Fruit fly (Drosophila melanogaster) whole organism, adult: Measurements from ENCODE around the gene GstT4.

Experiments used
- CG12768 ChIP-seq: fragments of 200-800 bp; sonication (Bioruptor generic); optimal IDR thresholded peaks from 2 replicates; lab custom pipeline; 2017; ENCODE audit warnings: missing biosample characterization, missing genetic modification characterization, mild to moderate bottlenecking, moderate library complexity, missing genetic modification reagents
- CG1620 ChIP-seq: fragments of 200-800 bp; sonication (Bioruptor generic); optimal IDR thresholded peaks from 2 replicates; lab custom pipeline; 2016; ENCODE audit warnings: missing biosample characterization, missing genetic modification characterization
- CG33017 ChIP-seq: fragments of 200-800 bp; sonication (Bioruptor generic); optimal IDR thresholded peaks from 2 replicates; lab custom pipeline; 2018; ENCODE audit warnings: missing biosample characterization, mild to moderate bottlenecking, missing genetic modification characterization, moderate library complexity
- Mnt ChIP-seq: fragments of 200-800 bp; sonication (Bioruptor generic); optimal IDR thresholded peaks from 2 replicates; lab custom pipeline; 2016; ENCODE audit warnings: missing biosample characterization, mild to moderate bottlenecking, missing genetic modification characterization
- cic ChIP-seq: fragments of 200-800 bp; sonication (Bioruptor generic); optimal IDR thresholded peaks from 2 replicates; lab custom pipeline; 2017; ENCODE audit warnings: missing biosample characterization, mild to moderate bottlenecking, missing genetic modification characterization, moderate library complexity
- kay ChIP-seq: fragments of 200-800 bp; sonication (Bioruptor generic); peaks from one replicate; lab custom pipeline; 2016; ENCODE audit warnings: missing biosample characterization, missing genetic modification characterization, borderline replicate concordance
- pad ChIP-seq: fragments of 200-800 bp; sonication (Bioruptor generic); optimal IDR thresholded peaks from 3 replicates; lab custom pipeline; 2017; ENCODE audit warnings: missing biosample characterization, missing genetic modification characterization, mild to moderate bottlenecking, moderate library complexity, missing genetic modification reagents

Gene GstT4

dm6 chrX:13457563-13457962 is 53.0 kb downstream of the GstT4 start, which contains the start of gene CG34324:
Gene CG34324, minus strand, starts transcription at chrX:13457663.
- TF ChIP-seq CG12768 (GFP tag; lab: Kevin White, UChicago) (no peak), pad (no peak), cic (GFP tag; lab: Kevin White, UChicago) (no peak), CG33017 (tag; lab: Kevin White, UChicago) (no peak), CG1620 (GFP tag; lab: Kevin White, UChicago) (no peak), kay (GFP tag; lab: Kevin White, UChicago) (no peak), Mnt (GFP tag; lab: Kevin White, UChicago) (no peak)
